Worm (Caenorhabditis elegans): Measurements from ENCODE around the gene srx-117.

- TF ChIP-seq C06A6.2 (GFP tag; conservative IDR thresholded peaks at IDR 0.05) (no peak), pha-4 (tag; optimal IDR thresholded peaks at IDR 0.05) (no peak), hlh-26 (GFP tag; conservative IDR thresholded peaks at IDR 0.05) (no peak), attf-6 (GFP tag; IDR thresholded peaks at IDR 0.05) (no peak), unc-62 (GFP tag; optimal IDR thresholded peaks at IDR 0.05) (no peak), C17E4.6 (GFP tag; IDR thresholded peaks at IDR 0.05) (no peak), K11D2.4 (GFP tag; IDR thresholded peaks at IDR 0.05) (no peak), Y79H2A.3 (GFP tag; conservative IDR thresholded peaks at IDR 0.05) (no peak), dox-1 (GFP tag; IDR thresholded peaks at IDR 0.05) (no peak), hlh-12 (tag; optimal IDR thresholded peaks at IDR 0.05) (no peak), ama-1 (optimal IDR thresholded peaks at IDR 0.05) (no peak), ama-1 (GFP tag; optimal IDR thresholded peaks at IDR 0.05) (no peak), mxl-1 (tag; optimal IDR thresholded peaks at IDR 0.05) (no peak)
Observed at ce11 chrV:5596391-5597030, 47.8 kb upstream of the srx-117 start, which contains the start of gene zhit-1.
